Fruit fly (Drosophila melanogaster) Kc167 (cell line): ENCODE measurements around the gene CG8478.

Experiments
- Sin3A ChIP-seq: fragments of >200 bp; optimal IDR thresholded peaks from 2 replicates; lab custom pipeline; 2018; ENCODE audit warnings: missing external identifiers
- psq ChIP-seq: fragments of >200 bp; optimal IDR thresholded peaks from 2 replicates; lab custom pipeline; 2017; ENCODE audit warnings: missing external identifiers

dm6 chr3R:9740713-9741112 lies 22.7 kb upstream of the CG8478 start, which contains the start of gene Pnn:
- TF ChIP-seq psq (no peak), Sin3A (lab: Kevin White, UChicago) (no peak)
